Worm (Caenorhabditis elegans) whole organism, L3 larva: ENCODE measurements around the gene C40A11.6.

ENCODE experiments used
- ceh-16 ChIP-seq: sonication (generic microtip); optimal IDR thresholded peaks from 2 replicates; lab custom pipeline; 2017; ENCODE audit warnings: missing biosample characterization, missing genetic modification characterization
- ceh-28 ChIP-seq: fragments of 150-350 bp; optimal IDR thresholded peaks from 2 replicates; lab custom pipeline; 2014; ENCODE audit warnings: missing biosample characterization, missing genetic modification reagents, missing genetic modification characterization
- elt-1 ChIP-seq: fragments of 150-350 bp; optimal IDR thresholded peaks from 2 replicates; lab custom pipeline; 2014; ENCODE audit warnings: missing biosample characterization, missing genetic modification characterization
- elt-2 ChIP-seq: sonication (generic microtip); optimal IDR thresholded peaks from 2 replicates; lab custom pipeline; 2016; ENCODE audit warnings: missing genetic modification reagents, mild to moderate bottlenecking, missing genetic modification characterization, missing compliant biosample characterization
- fkh-10 ChIP-seq: sonication (generic microtip); optimal IDR thresholded peaks from 2 replicates; lab custom pipeline; 2017; ENCODE audit warnings: missing biosample characterization, missing genetic modification reagents, missing genetic modification characterization
- jun-1 ChIP-seq: fragments of 150-350 bp; optimal IDR thresholded peaks from 2 replicates; lab custom pipeline; 2014; ENCODE audit warnings: missing biosample characterization, missing genetic modification reagents, missing genetic modification characterization
- ztf-4 ChIP-seq: fragments of 150-350 bp; optimal IDR thresholded peaks from 2 replicates; lab custom pipeline; 2014; ENCODE audit warnings: missing biosample characterization, missing genetic modification characterization

DNA sequence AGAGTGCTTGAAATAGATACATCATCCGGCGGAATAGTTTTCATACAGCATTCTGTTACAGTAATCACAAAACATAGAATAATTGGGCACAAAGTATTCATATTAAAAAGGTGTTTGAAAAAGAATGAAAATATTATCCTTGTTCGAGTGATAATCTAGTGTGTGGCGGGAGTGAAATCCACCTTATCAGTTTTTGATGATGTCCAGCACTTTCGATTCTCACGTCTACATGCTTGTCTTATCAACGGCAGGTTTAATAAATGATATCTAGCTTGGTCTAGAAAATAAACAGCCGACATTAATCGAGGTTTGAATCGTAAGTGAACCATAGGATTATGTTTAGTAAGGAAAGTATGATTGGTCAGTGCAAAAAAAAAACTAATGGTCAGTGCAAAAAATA lies 35.5 kb downstream of the C40A11.6 start, which contains the start of gene R52.5:
- TF ChIP-seq ceh-28 (tag; lab: Kevin White, UChicago) (no peak), elt-1 (tag; lab: Kevin White, UChicago) (no peak), elt-2 (tag; lab: Kevin White, UChicago) (no peak), jun-1 (tag; lab: Kevin White, UChicago) (no peak), ceh-16 (no peak), fkh-10 (GFP tag; lab: Kevin White, UChicago) (no peak), ztf-4 (tag; lab: Kevin White, UChicago) (no peak)
